Worm (Caenorhabditis elegans) whole organism, L1 larva: ENCODE results near the gene fmo-3.

Experiments
- elt-2 ChIP-seq: sonication (generic microtip); optimal IDR thresholded peaks from 2 replicates; lab custom pipeline; 2016; ENCODE audit warnings: missing genetic modification characterization, mild to moderate bottlenecking, inconsistent platforms, missing compliant biosample characterization, missing genetic modification reagents
- lin-39 ChIP-seq: fragments of 150-350 bp; optimal IDR thresholded peaks from 2 replicates; lab custom pipeline; 2014; ENCODE audit warnings: missing biosample characterization, missing genetic modification reagents, missing genetic modification characterization
- lsy-2 ChIP-seq, 2 experiments: fragments of 150-350 bp; optimal IDR thresholded peaks; 2 replicates each; lab custom pipeline; 2014; ENCODE audit warnings: missing biosample characterization in 2 of 2, missing genetic modification characterization in 2 of 2
- rnt-1 ChIP-seq: sonication (generic microtip); optimal IDR thresholded peaks from 2 replicates; lab custom pipeline; 2016; ENCODE audit warnings: mild to moderate bottlenecking, missing genetic modification characterization, moderate library complexity, missing compliant biosample characterization
- snpc-4 ChIP-seq: fragments of 150-350 bp; optimal IDR thresholded peaks from 2 replicates; lab custom pipeline; 2014; ENCODE audit warnings: missing biosample characterization, missing genetic modification characterization

DNA sequence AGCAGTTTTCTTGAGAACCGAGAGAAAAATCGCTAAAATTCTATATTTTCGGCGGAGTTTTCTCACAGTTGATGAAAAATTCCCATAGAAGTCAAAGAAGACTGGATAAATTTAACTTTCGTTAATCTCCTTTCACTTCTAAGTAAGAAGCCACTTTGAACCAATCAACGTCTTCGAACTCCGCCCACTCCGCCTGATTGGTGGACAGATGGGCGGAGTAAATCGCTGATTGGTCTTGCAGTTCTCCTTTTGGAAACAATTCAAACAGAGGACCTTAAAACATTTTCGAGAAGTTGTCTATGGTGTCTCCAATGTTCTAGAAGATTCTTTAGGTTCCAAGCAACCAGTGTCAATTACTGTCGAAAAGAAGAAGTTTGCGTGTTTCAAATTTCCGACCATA is 36.1 kb upstream of the fmo-3 start:
- TF ChIP-seq lin-39 (tag; lab: Kevin White, UChicago) = no peak
- no peak for TF ChIP-seq elt-2 (tag; lab: Kevin White, UChicago)
- no peak for TF ChIP-seq lsy-2 (tag; optimal IDR thresholded peaks at IDR 0.05; lab: Kevin White, UChicago)
- TF ChIP-seq snpc-4 (tag; lab: Kevin White, UChicago) = no peak
- no peak for TF ChIP-seq rnt-1
